Worm (Caenorhabditis elegans): ENCODE measurements around the gene pqn-80.

The pqn-80 gene

ce11 chrIII:12591923-12592322, 34.4 kb upstream of the pqn-80 start:
- TF ChIP-seq npax-4 (tag; optimal IDR thresholded peaks at IDR 0.05) (no peak), eyg-1 (tag; optimal IDR thresholded peaks at IDR 0.05) (no peak), nhr-232 (tag; optimal IDR thresholded peaks at IDR 0.05) (no peak), ceh-2 (tag; optimal IDR thresholded peaks at IDR 0.05) (no peak), lin-11 (tag; optimal IDR thresholded peaks at IDR 0.05) (no peak), unc-86 (tag; optimal IDR thresholded peaks at IDR 0.05) (no peak), ama-1 (optimal IDR thresholded peaks at IDR 0.05) (no peak), fkh-6 (tag; optimal IDR thresholded peaks at IDR 0.05) (no peak), rnt-1 (tag; optimal IDR thresholded peaks at IDR 0.05) (no peak), ttx-3 (tag; optimal IDR thresholded peaks at IDR 0.05) (no peak), syd-9 (tag; optimal IDR thresholded peaks at IDR 0.05) (no peak)

ce11 chrIII:12595640-12596039, 30.7 kb upstream of the pqn-80 start:
- TF ChIP-seq ceh-34 (tag; optimal IDR thresholded peaks at IDR 0.05) (no peak), ama-1 (optimal IDR thresholded peaks at IDR 0.05) (peak; percentile 53), ceh-2 (tag; optimal IDR thresholded peaks at IDR 0.05) (no peak), dve-1 (tag; optimal IDR thresholded peaks at IDR 0.05) (peak; percentile 53)

- TF ChIP-seq unc-42 (tag; optimal IDR thresholded peaks at IDR 0.05) (peak; percentile 67), ceh-34 (tag; optimal IDR thresholded peaks at IDR 0.05) (peak; percentile 65), C38D4.7 (GFP tag; optimal IDR thresholded peaks at IDR 0.05) (peak; percentile 47), unc-55 (GFP tag; optimal IDR thresholded peaks at IDR 0.05) (peak; percentile 53), pax-1 (tag; optimal IDR thresholded peaks at IDR 0.05) (peak; percentile 50), Y22D7AL.16 (tag; optimal IDR thresholded peaks at IDR 0.05) (no peak), hlh-30 (tag; optimal IDR thresholded peaks at IDR 0.05; ENCODE audit: insufficient read depth) (peak; percentile 97), sdc-2 (tag; optimal IDR thresholded peaks at IDR 0.05) (no peak), ceh-30 (tag; optimal IDR thresholded peaks at IDR 0.05) (peak; percentile 85), ceh-31 (tag; optimal IDR thresholded peaks at IDR 0.05) (peak; percentile 40), ref-2 (tag; optimal IDR thresholded peaks at IDR 0.05) (peak; percentile 55), K02D7.2 (tag; optimal IDR thresholded peaks at IDR 0.05) (peak; percentile 47), ama-1 (optimal IDR thresholded peaks at IDR 0.05) (peak; percentile 92), T23F11.4 (GFP tag; optimal IDR thresholded peaks at IDR 0.05) (peak; percentile 59), unc-3 (GFP tag; conservative IDR thresholded peaks at IDR 0.05) (0 out of 2 replicates have a peak, but pooled peaks have one; percentile 13), unc-3 (tag; optimal IDR thresholded peaks at IDR 0.05) (no peak), unc-86 (tag; optimal IDR thresholded peaks at IDR 0.05) (peak; percentile 58), nfya-1 (tag; optimal IDR thresholded peaks at IDR 0.05) (peak; percentile 91), K09A11.1 (tag; optimal IDR thresholded peaks at IDR 0.05; ENCODE audit: insufficient read depth) (no peak), gmeb-2 (tag; optimal IDR thresholded peaks at IDR 0.05) (peak; percentile 16), dve-1 (tag; optimal IDR thresholded peaks at IDR 0.05) (peak; percentile 16), ceh-48 (tag; optimal IDR thresholded peaks at IDR 0.05) (peak; percentile 95), sox-2 (GFP tag; IDR thresholded peaks at IDR 0.05) (no peak), tbx-2 (tag; optimal IDR thresholded peaks at IDR 0.05) (peak; percentile 54), ceh-18 (tag; optimal IDR thresholded peaks at IDR 0.05) (peak; percentile 37), che-1 (tag; optimal IDR thresholded peaks at IDR 0.05) (peak; percentile 16), mec-3 (tag; optimal IDR thresholded peaks at IDR 0.05; ENCODE audit: borderline replicate concordance) (no peak)
These were observed 27.7 kb upstream of the pqn-80 start for ce11 chrIII:12598418-12599330.

ce11 chrIII:12599672-12600071, 26.7 kb upstream of the pqn-80 start, which contains the start of gene gldi-8:
Gene gldi-8, minus strand, starts transcription at chrIII:12599729.
- TF ChIP-seq che-1 (tag; optimal IDR thresholded peaks at IDR 0.05), result no peak
- TF ChIP-seq ceh-19 (GFP tag; optimal IDR thresholded peaks at IDR 0.05), result no peak
- TF ChIP-seq K09A11.1 (tag; optimal IDR thresholded peaks at IDR 0.05; ENCODE audit: insufficient read depth), result no peak
- TF ChIP-seq F13H6.1 (tag; optimal IDR thresholded peaks at IDR 0.05), result no peak
- no peak for TF ChIP-seq ceh-48 (tag; optimal IDR thresholded peaks at IDR 0.05)
- no peak for TF ChIP-seq nfya-1 (tag; optimal IDR thresholded peaks at IDR 0.05)
- TF ChIP-seq mec-3 (tag; optimal IDR thresholded peaks at IDR 0.05; ENCODE audit: borderline replicate concordance), result no peak
- TF ChIP-seq sox-4 (tag; optimal IDR thresholded peaks at IDR 0.05), result no peak
